Fruit fly (Drosophila melanogaster) whole organism, embryonic: ENCODE results near the gene SP555.

Experiments used
- Atf3 ChIP-seq: fragments of 200-800 bp; sonication (Bioruptor generic); optimal IDR thresholded peaks from 3 replicates; lab custom pipeline; 2016; ENCODE audit warnings: missing biosample characterization, missing genetic modification characterization
- CG31388 ChIP-seq: fragments of 200-800 bp; sonication (Bioruptor generic); optimal IDR thresholded peaks from 2 replicates; lab custom pipeline; 2016; ENCODE audit warnings: missing biosample characterization, missing genetic modification characterization
- CG5180 ChIP-seq: fragments of 200-800 bp; sonication (Bioruptor generic); optimal IDR thresholded peaks from 3 replicates; lab custom pipeline; 2017; ENCODE audit warnings: missing biosample characterization, missing genetic modification characterization, mild to moderate bottlenecking, moderate library complexity, missing genetic modification reagents
- CG7839 ChIP-seq: fragments of 200-800 bp; sonication (Bioruptor generic); optimal IDR thresholded peaks from 3 replicates; lab custom pipeline; 2018; ENCODE audit warnings: missing biosample characterization, mild to moderate bottlenecking, missing genetic modification characterization, moderate library complexity
- Myb ChIP-seq: fragments of 200-800 bp; sonication (Bioruptor generic); optimal IDR thresholded peaks from 2 replicates; lab custom pipeline; 2016; ENCODE audit warnings: missing biosample characterization, missing genetic modification characterization
- kay ChIP-seq: fragments of 200-800 bp; sonication (Bioruptor generic); optimal IDR thresholded peaks from 2 replicates; lab custom pipeline; 2016; ENCODE audit warnings: missing biosample characterization, missing genetic modification characterization
- yki ChIP-seq: fragments of >200 bp; optimal IDR thresholded peaks from 3 replicates; lab custom pipeline; 2018

DNA sequence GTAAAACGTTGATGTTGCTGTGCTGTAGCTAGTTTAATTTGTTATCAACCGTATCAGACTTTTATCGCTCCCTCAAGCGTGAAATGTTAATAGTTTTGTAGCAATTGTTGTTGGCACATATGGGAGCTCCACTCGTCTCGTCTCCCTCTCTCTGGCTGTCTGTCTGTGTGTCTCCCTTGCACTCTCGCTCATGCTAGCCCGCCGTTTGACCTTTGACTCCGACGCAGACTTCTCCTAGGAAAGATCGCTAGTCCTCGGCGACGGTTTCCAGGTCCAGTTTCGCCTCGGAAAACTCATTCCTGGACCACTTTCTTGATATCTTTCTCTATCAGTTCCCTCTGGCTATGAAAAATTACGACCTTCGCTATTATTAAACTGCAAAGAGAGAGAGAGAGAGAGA lies 41.7 kb downstream of the SP555 start:
- no peak for TF ChIP-seq yki (lab: Kevin White, UChicago)
- no peak for TF ChIP-seq Myb
- TF ChIP-seq kay (GFP tag; lab: Kevin White, UChicago): no peak
- TF ChIP-seq CG5180: no peak
- no peak for TF ChIP-seq Atf3 (GFP tag; lab: Kevin White, UChicago)
- no peak for TF ChIP-seq CG7839 (tag; lab: Kevin White, UChicago)
- no peak for TF ChIP-seq CG31388
